Worm (Caenorhabditis elegans) whole organism, L1 larva: ENCODE measurements around the gene C05C10.3.

ENCODE experiments used
- C34B4.2 ChIP-seq: sonication (generic microtip); optimal IDR thresholded peaks from 2 replicates; lab custom pipeline; 2017; ENCODE audit warnings: mild to moderate bottlenecking, missing genetic modification characterization, missing compliant biosample characterization
- F16B12.6 ChIP-seq: fragments of 150-350 bp; optimal IDR thresholded peaks from 2 replicates; lab custom pipeline; 2014; ENCODE audit warnings: missing biosample characterization, missing genetic modification characterization
- aha-1 ChIP-seq: fragments of 150-350 bp; optimal IDR thresholded peaks from 2 replicates; lab custom pipeline; 2014; ENCODE audit warnings: missing biosample characterization, missing genetic modification characterization
- ama-1 ChIP-seq: fragments of 150-350 bp; optimal IDR thresholded peaks from 2 replicates; lab custom pipeline; 2014
- blmp-1 ChIP-seq: fragments of 150-350 bp; optimal IDR thresholded peaks from 2 replicates; lab custom pipeline; 2014; ENCODE audit warnings: missing biosample characterization, missing genetic modification characterization
- ceh-82 ChIP-seq, 3 experiments: fragments of 150-350 bp in 1 of 3; sonication (generic microtip) in 2 of 3; optimal IDR thresholded peaks; 2 replicates each; lab custom pipeline; 2014 to 2017; ENCODE audit warnings: missing biosample characterization in 3 of 3, missing genetic modification characterization in 3 of 3
- ceh-90 ChIP-seq: sonication (generic microtip); optimal IDR thresholded peaks from 2 replicates; lab custom pipeline; 2016; ENCODE audit warnings: missing genetic modification characterization, missing compliant biosample characterization
- dpl-1 ChIP-seq, 3 experiments: fragments of 150-350 bp in 2 of 3; sonication (generic microtip) in 1 of 3; optimal IDR thresholded peaks; 2 replicates each; lab custom pipeline; 2014 to 2017; ENCODE audit warnings: missing biosample characterization in 3 of 3, missing genetic modification characterization in 3 of 3, missing genetic modification reagents in 3 of 3
- dsc-1 ChIP-seq: sonication (generic microtip); optimal IDR thresholded peaks from 2 replicates; lab custom pipeline; 2016; ENCODE audit warnings: mild to moderate bottlenecking, missing genetic modification characterization, missing compliant biosample characterization
- efl-1 ChIP-seq, 4 experiments: fragments of 150-350 bp; optimal IDR thresholded peaks in 3 of 4; peaks in 1 of 4; 1 replicate in 1 of 4; 2 replicates in 3 of 4; lab custom pipeline; 2014; ENCODE audit warnings: missing biosample characterization in 2 of 4, missing genetic modification characterization in 2 of 4, missing genetic modification reagents in 2 of 4
- egl-13 ChIP-seq: sonication (generic microtip); optimal IDR thresholded peaks from 2 replicates; lab custom pipeline; 2016; ENCODE audit warnings: missing genotype, missing genetic modification reagents, missing genetic modification characterization, missing compliant biosample characterization
- elt-3 ChIP-seq, 6 experiments: fragments of 150-350 bp in 1 of 6; sonication (generic microtip); optimal IDR thresholded peaks; 2 replicates each; lab custom pipeline; 2017 to 2018; ENCODE audit warnings: missing biosample characterization in 6 of 6, missing genetic modification characterization in 6 of 6, inconsistent platforms in 1 of 6
- fkh-10 ChIP-seq: sonication (generic microtip); optimal IDR thresholded peaks from 2 replicates; lab custom pipeline; 2017; ENCODE audit warnings: missing biosample characterization, missing genetic modification reagents, missing genetic modification characterization
- fkh-4 ChIP-seq: sonication (generic microtip); optimal IDR thresholded peaks from 2 replicates; lab custom pipeline; 2016; ENCODE audit warnings: missing compliant biosample characterization, missing genetic modification characterization, borderline replicate concordance
- fkh-8 ChIP-seq: sonication (generic microtip); optimal IDR thresholded peaks from 2 replicates; lab custom pipeline; 2016; ENCODE audit warnings: mild to moderate bottlenecking, missing genetic modification characterization, missing compliant biosample characterization
- fos-1 ChIP-seq: fragments of 150-350 bp; optimal IDR thresholded peaks from 2 replicates; lab custom pipeline; 2014; ENCODE audit warnings: missing biosample characterization, missing genetic modification characterization
- hlh-4 ChIP-seq: sonication (generic microtip); optimal IDR thresholded peaks from 2 replicates; lab custom pipeline; 2016; ENCODE audit warnings: mild to moderate bottlenecking, missing genetic modification characterization, missing compliant biosample characterization
- irx-1 ChIP-seq: sonication (generic microtip); optimal IDR thresholded peaks from 2 replicates; lab custom pipeline; 2016; ENCODE audit warnings: missing genetic modification characterization, missing compliant biosample characterization
- isw-1 ChIP-seq: fragments of 200-800 bp; sonication (Bioruptor generic); IDR thresholded peaks from 2 replicates; pipeline ENCODE4 v1.3.6; 2022; ENCODE audit warnings: missing genetic modification characterization, missing compliant biosample characterization
- jun-1 ChIP-seq: fragments of 150-350 bp; optimal IDR thresholded peaks from 2 replicates; lab custom pipeline; 2014; ENCODE audit warnings: missing biosample characterization, missing genetic modification reagents, missing genetic modification characterization
- lin-13 ChIP-seq: fragments of 150-350 bp; optimal IDR thresholded peaks from 2 replicates; lab custom pipeline; 2014; ENCODE audit warnings: missing biosample characterization, missing genetic modification reagents, missing genetic modification characterization
- lin-14 ChIP-seq: fragments of 200-800 bp; sonication (Bioruptor generic); optimal IDR thresholded peaks from 2 replicates; lab custom pipeline; 2018; ENCODE audit warnings: mild to moderate bottlenecking, missing genetic modification characterization, moderate library complexity, missing compliant biosample characterization
- lin-35 ChIP-seq, 2 experiments: fragments of 150-350 bp; optimal IDR thresholded peaks; 2 replicates each; lab custom pipeline; 2014; ENCODE audit warnings: missing biosample characterization in 2 of 2, missing genetic modification characterization in 2 of 2, missing genetic modification reagents in 2 of 2
- lin-39 ChIP-seq: fragments of 150-350 bp; optimal IDR thresholded peaks from 2 replicates; lab custom pipeline; 2014; ENCODE audit warnings: missing biosample characterization, missing genetic modification reagents, missing genetic modification characterization
- lir-3 ChIP-seq: sonication (generic microtip); optimal IDR thresholded peaks from 2 replicates; lab custom pipeline; 2016; ENCODE audit warnings: mild to moderate bottlenecking, missing genetic modification characterization, moderate library complexity, missing compliant biosample characterization; ENCODE audit not compliant: poor library complexity
- lsy-2 ChIP-seq, 2 experiments: fragments of 150-350 bp; optimal IDR thresholded peaks; 2 replicates each; lab custom pipeline; 2014; ENCODE audit warnings: missing biosample characterization in 2 of 2, missing genetic modification characterization in 2 of 2
- mab-9 ChIP-seq: fragments of 200-800 bp; sonication (Bioruptor generic); IDR thresholded peaks from 2 replicates; pipeline ENCODE4 v1.3.6; 2022; ENCODE audit warnings: missing genetic modification reagents, missing genetic modification characterization, missing compliant biosample characterization
- mdl-1 ChIP-seq, 2 experiments: fragments of 150-350 bp; optimal IDR thresholded peaks; 2 replicates each; lab custom pipeline; 2014 to 2017; ENCODE audit warnings: missing biosample characterization in 2 of 2, missing genetic modification characterization in 2 of 2, inconsistent platforms in 1 of 2
- mef-2 ChIP-seq: fragments of 150-350 bp; optimal IDR thresholded peaks from 2 replicates; lab custom pipeline; 2014; ENCODE audit warnings: missing biosample characterization, missing genetic modification characterization
- mep-1 ChIP-seq: fragments of 150-350 bp; optimal IDR thresholded peaks from 2 replicates; lab custom pipeline; 2014; ENCODE audit warnings: missing biosample characterization, missing genetic modification characterization
- nhr-11 ChIP-seq: fragments of 150-350 bp; optimal IDR thresholded peaks from 2 replicates; lab custom pipeline; 2014; ENCODE audit warnings: missing biosample characterization, missing genetic modification characterization
- nhr-12 ChIP-seq: sonication (generic microtip); optimal IDR thresholded peaks from 2 replicates; lab custom pipeline; 2017; ENCODE audit warnings: missing biosample characterization, missing genetic modification characterization
- nhr-19 ChIP-seq: fragments of 200-800 bp; sonication (Bioruptor generic); conservative IDR thresholded peaks from 2 replicates; pipeline ENCODE4 v1.3.6; 2022; ENCODE audit warnings: missing genetic modification characterization, missing compliant biosample characterization
- nhr-76 ChIP-seq: sonication (generic microtip); optimal IDR thresholded peaks from 2 replicates; lab custom pipeline; 2017; ENCODE audit warnings: missing biosample characterization, missing genetic modification characterization
- nhr-77 ChIP-seq: fragments of 150-350 bp; optimal IDR thresholded peaks from 2 replicates; lab custom pipeline; 2014; ENCODE audit warnings: missing biosample characterization, missing genetic modification characterization
- nhr-84 ChIP-seq: sonication (generic microtip); optimal IDR thresholded peaks from 2 replicates; lab custom pipeline; 2017; ENCODE audit warnings: missing biosample characterization, missing genetic modification characterization
- nhr-85 ChIP-seq: sonication (generic microtip); peaks from one replicate; lab custom pipeline; 2016; ENCODE audit warnings: missing genetic modification characterization, inconsistent platforms, missing compliant biosample characterization
- nhr-90 ChIP-seq: sonication (generic microtip); optimal IDR thresholded peaks from 2 replicates; lab custom pipeline; 2016; ENCODE audit warnings: mild to moderate bottlenecking, missing genetic modification characterization, missing compliant biosample characterization; ENCODE audit not compliant: poor library complexity
- pqm-1 ChIP-seq: sonication (generic microtip); optimal IDR thresholded peaks from 3 replicates; lab custom pipeline; 2017; ENCODE audit warnings: missing biosample characterization, missing genetic modification characterization
- skn-1 ChIP-seq: fragments of 150-350 bp; optimal IDR thresholded peaks from 2 replicates; lab custom pipeline; 2014; ENCODE audit warnings: missing biosample characterization, missing genetic modification characterization
- snpc-4 ChIP-seq: fragments of 150-350 bp; optimal IDR thresholded peaks from 2 replicates; lab custom pipeline; 2014; ENCODE audit warnings: missing biosample characterization, missing genetic modification characterization
- snu-23 ChIP-seq: sonication (generic microtip); optimal IDR thresholded peaks from 2 replicates; lab custom pipeline; 2016; ENCODE audit warnings: missing genetic modification characterization, missing compliant biosample characterization
- sox-4 ChIP-seq: sonication (generic microtip); optimal IDR thresholded peaks from 2 replicates; lab custom pipeline; 2016; ENCODE audit warnings: missing genetic modification characterization, missing compliant biosample characterization
- swsn-7 ChIP-seq: sonication (generic microtip); optimal IDR thresholded peaks from 2 replicates; lab custom pipeline; 2016; ENCODE audit warnings: missing genetic modification characterization, missing compliant biosample characterization
- tbx-2 ChIP-seq: sonication (generic microtip); optimal IDR thresholded peaks from 2 replicates; lab custom pipeline; 2016; ENCODE audit warnings: missing genetic modification characterization, missing compliant biosample characterization
- unc-130 ChIP-seq: fragments of 150-350 bp; optimal IDR thresholded peaks from 2 replicates; lab custom pipeline; 2017; ENCODE audit warnings: missing biosample characterization, missing genetic modification characterization, inconsistent platforms
- unc-62 ChIP-seq: fragments of 150-350 bp; optimal IDR thresholded peaks from 2 replicates; lab custom pipeline; 2014; ENCODE audit warnings: missing biosample characterization, missing genetic modification reagents, missing genetic modification characterization
- unc-86 ChIP-seq: sonication (generic microtip); optimal IDR thresholded peaks from 2 replicates; lab custom pipeline; 2016; ENCODE audit warnings: missing genetic modification characterization, missing compliant biosample characterization
- xbp-1 ChIP-seq: sonication (generic microtip); optimal IDR thresholded peaks from 2 replicates; lab custom pipeline; 2016; ENCODE audit warnings: missing genetic modification characterization, missing compliant biosample characterization
- zag-1 ChIP-seq: fragments of 150-350 bp; optimal IDR thresholded peaks from 2 replicates; lab custom pipeline; 2014; ENCODE audit warnings: missing biosample characterization, missing genetic modification characterization
- ztf-4 ChIP-seq: fragments of 150-350 bp; optimal IDR thresholded peaks from 2 replicates; lab custom pipeline; 2014; ENCODE audit warnings: missing biosample characterization, missing genetic modification characterization

Gene C05C10.3

DNA sequence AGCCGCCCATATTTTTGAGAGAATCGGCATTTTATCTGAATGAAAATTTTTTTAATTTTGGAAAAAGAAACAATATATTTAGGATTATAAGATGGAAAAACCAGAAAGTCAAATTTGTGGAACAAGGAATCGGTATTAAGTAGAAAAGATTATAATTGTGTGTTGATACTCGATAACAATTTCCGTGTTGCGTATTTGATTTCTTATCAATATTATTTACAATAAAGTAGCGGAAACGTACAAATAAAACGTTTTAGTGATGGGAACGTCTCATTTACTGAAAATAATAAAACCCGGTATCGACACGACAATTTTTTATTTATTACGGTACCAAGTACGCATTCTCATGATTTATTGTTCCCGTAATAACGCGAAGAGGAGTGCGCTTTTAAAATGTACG is at the start of gene C05C10.3:
Gene C05C10.3 (minus strand): TSS at position 35 of the 400 bp plus-strand sequence.
- TF ChIP-seq nhr-76 (tag; lab: Kevin White, UChicago): no peak
- no peak for TF ChIP-seq efl-1 (optimal IDR thresholded peaks at IDR 0.05; lab: Kevin White, UChicago)
- peak in 1 of 2 experiments; percentile 16 for TF ChIP-seq efl-1 (GFP tag; optimal IDR thresholded peaks at IDR 0.05 in 1 of 2; lab: Kevin White, UChicago)

DNA sequence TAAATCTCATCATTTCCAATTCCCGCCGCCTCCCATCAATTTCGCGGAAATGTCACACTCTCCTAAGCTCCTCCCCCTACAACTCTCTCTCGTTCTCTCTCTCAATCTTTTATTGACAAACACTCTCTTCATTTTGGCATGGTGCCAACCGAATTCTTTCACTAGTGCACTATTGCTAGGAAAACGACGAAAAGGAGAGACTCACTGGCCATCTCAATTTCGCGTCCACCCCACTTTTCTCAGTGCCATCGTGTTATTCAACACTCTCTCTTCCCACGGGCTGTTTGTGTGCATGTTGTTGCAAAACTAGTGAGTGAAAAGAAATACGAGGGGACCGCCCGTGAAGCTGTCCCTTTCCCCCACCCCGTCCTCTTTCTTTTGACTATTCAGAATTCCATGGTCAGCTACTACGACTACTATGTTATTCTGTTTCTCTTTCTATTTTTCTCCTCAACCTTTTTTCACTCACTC is 48.2 kb upstream of the C05C10.3 start:
- TF ChIP-seq lir-3 (tag; lab: Kevin White, UChicago) (peak; percentile 8), zag-1 (tag; lab: Kevin White, UChicago) (peak; percentile 3), blmp-1 (peak; percentile 82), irx-1 (tag; lab: Kevin White, UChicago) (peak; percentile 49), swsn-7 (tag; lab: Kevin White, UChicago) (peak; percentile 70), ceh-82 (tag; optimal IDR thresholded peaks at IDR 0.05; lab: Kevin White, UChicago) (peak in 2 of 3 experiments; percentile 2 to 25), fkh-4 (no peak), unc-130 (peak; percentile 28), mdl-1 (tag; optimal IDR thresholded peaks at IDR 0.05; lab: Kevin White, UChicago) (peak in 1 of 2 experiments; percentile 48), nhr-90 (tag; lab: Kevin White, UChicago) (no peak), lin-35 (GFP tag; optimal IDR thresholded peaks at IDR 0.05; lab: Kevin White, UChicago) (peak in 1 of 2 experiments; percentile 61), efl-1 (optimal IDR thresholded peaks at IDR 0.05; lab: Kevin White, UChicago) (peak; percentile 35 to 59), efl-1 (GFP tag; optimal IDR thresholded peaks at IDR 0.05 in 1 of 2; lab: Kevin White, UChicago) (peak; percentile 52 to 80), aha-1 (tag; lab: Kevin White, UChicago) (no peak), C34B4.2 (tag; lab: Kevin White, UChicago) (no peak), nhr-12 (tag; lab: Kevin White, UChicago) (no peak), pqm-1 (tag; lab: Kevin White, UChicago) (no peak), mef-2 (tag; lab: Kevin White, UChicago) (no peak), ama-1 (lab: Kevin White, UChicago) (no peak), unc-86 (tag; lab: Kevin White, UChicago) (peak; percentile 73), mep-1 (tag; lab: Kevin White, UChicago) (peak; percentile 55), sox-4 (no peak), nhr-84 (tag; lab: Kevin White, UChicago) (no peak), lsy-2 (tag; optimal IDR thresholded peaks at IDR 0.05; lab: Kevin White, UChicago) (peak; percentile 50 to 74), hlh-4 (tag; lab: Kevin White, UChicago) (no peak), snpc-4 (peak; percentile 4), lin-39 (no peak), lin-14 (GFP tag; lab: Kevin White, UChicago) (peak; percentile 97), tbx-2 (tag; lab: Kevin White, UChicago) (peak; percentile 80), nhr-77 (tag; lab: Kevin White, UChicago) (peak; percentile 53), dsc-1 (tag; lab: Kevin White, UChicago) (peak; percentile 77), F16B12.6 (no peak), skn-1 (no peak), fkh-10 (GFP tag; lab: Kevin White, UChicago) (peak; percentile 43), fos-1 (tag; lab: Kevin White, UChicago) (peak; percentile 33), jun-1 (tag; lab: Kevin White, UChicago) (no peak), xbp-1 (peak; percentile 60), nhr-19 (peak; percentile 56), mab-9 (no peak), nhr-85 (tag; lab: Kevin White, UChicago) (peak; percentile 75), lin-13 (GFP tag; lab: Kevin White, UChicago) (peak; percentile 33), unc-62 (GFP tag; lab: Kevin White, UChicago) (no peak), nhr-11 (tag; lab: Kevin White, UChicago) (peak; percentile 85), ztf-4 (tag; lab: Kevin White, UChicago) (peak; percentile 15), isw-1 (GFP tag; lab: Robert Waterston, UW) (peak; percentile 28; the same call in 1 of the 2 replicates), snu-23 (GFP tag; lab: Kevin White, UChicago) (peak; percentile 67), egl-13 (tag; lab: Kevin White, UChicago) (peak; percentile 84), dpl-1 (GFP tag; optimal IDR thresholded peaks at IDR 0.05; lab: Kevin White, UChicago) (peak; percentile 20 to 68 (median 38)), ceh-90 (tag; lab: Kevin White, UChicago) (no peak), elt-3 (tag; optimal IDR thresholded peaks at IDR 0.05; lab: Kevin White, UChicago) (no peak), fkh-8 (tag; lab: Kevin White, UChicago) (peak; percentile 66)
